Fruit fly (Drosophila melanogaster) whole organism, embryonic: Measurements from ENCODE around the gene CG43120.

Experiments used
- B-H2 ChIP-seq: fragments of 200-800 bp; sonication (Bioruptor generic); optimal IDR thresholded peaks from 2 replicates; lab custom pipeline; 2018; ENCODE audit warnings: missing biosample characterization, mild to moderate bottlenecking, missing genetic modification characterization
- CG10267 ChIP-seq: fragments of 200-800 bp; sonication (Bioruptor generic); optimal IDR thresholded peaks from 2 replicates; lab custom pipeline; 2018; ENCODE audit warnings: missing biosample characterization, mild to moderate bottlenecking, missing genetic modification characterization, moderate library complexity
- CG10979 ChIP-seq: fragments of 200-800 bp; sonication (Bioruptor generic); optimal IDR thresholded peaks from 2 replicates; lab custom pipeline; 2018; ENCODE audit warnings: missing biosample characterization, mild to moderate bottlenecking, missing genetic modification characterization, moderate library complexity
- CG11093 ChIP-seq: fragments of 200-800 bp; sonication (Bioruptor generic); IDR thresholded peaks from 3 replicates; pipeline ENCODE4 v1.3.6; 2022; ENCODE audit warnings: missing biosample characterization, missing genetic modification characterization
- CG15269 ChIP-seq: fragments of 200-800 bp; sonication (Bioruptor generic); optimal IDR thresholded peaks from 2 replicates; lab custom pipeline; 2018; ENCODE audit warnings: missing biosample characterization, mild to moderate bottlenecking, missing genetic modification characterization, moderate library complexity
- CG16813 ChIP-seq: fragments of 200-800 bp; sonication (Bioruptor generic); IDR thresholded peaks from 3 replicates; pipeline ENCODE4 v1.3.6; 2022; ENCODE audit warnings: missing biosample characterization, missing genetic modification characterization; ENCODE audit not compliant: partially characterized antibody
- CG17802 ChIP-seq: fragments of 200-800 bp; sonication (Bioruptor generic); optimal IDR thresholded peaks from 2 replicates; lab custom pipeline; 2018; ENCODE audit warnings: missing biosample characterization, mild to moderate bottlenecking, missing genetic modification characterization, moderate library complexity
- CG2678 ChIP-seq: fragments of 200-800 bp; sonication (Bioruptor generic); optimal IDR thresholded peaks from 3 replicates; lab custom pipeline; 2019; ENCODE audit warnings: missing biosample characterization, mild to moderate bottlenecking, missing genetic modification characterization, moderate library complexity
- CG3065 ChIP-seq: fragments of 200-800 bp; sonication (Bioruptor generic); optimal IDR thresholded peaks from 2 replicates; lab custom pipeline; 2016; ENCODE audit warnings: missing biosample characterization, missing genetic modification characterization
- CG31388 ChIP-seq: fragments of 200-800 bp; sonication (Bioruptor generic); optimal IDR thresholded peaks from 2 replicates; lab custom pipeline; 2016; ENCODE audit warnings: missing biosample characterization, missing genetic modification characterization
- CG3281 ChIP-seq: fragments of 200-800 bp; sonication (Bioruptor generic); optimal IDR thresholded peaks from 3 replicates; lab custom pipeline; 2017; ENCODE audit warnings: missing biosample characterization, mild to moderate bottlenecking, missing genetic modification characterization
- CG7556 ChIP-seq: fragments of 200-800 bp; sonication (Bioruptor generic); optimal IDR thresholded peaks from 2 replicates; lab custom pipeline; 2017; ENCODE audit warnings: missing biosample characterization, mild to moderate bottlenecking, missing genetic modification characterization
- CG8290 ChIP-seq, 3 experiments: fragments of 200-800 bp; sonication (Bioruptor generic); optimal IDR thresholded peaks; 2 replicates each; lab custom pipeline; 2016 to 2019; ENCODE audit warnings: missing biosample characterization in 3 of 3, missing genetic modification characterization in 3 of 3, mild to moderate bottlenecking in 2 of 3, moderate library complexity in 1 of 3
- CG9437 ChIP-seq: fragments of 200-800 bp; sonication (Bioruptor generic); optimal IDR thresholded peaks from 2 replicates; lab custom pipeline; 2018; ENCODE audit warnings: missing biosample characterization, mild to moderate bottlenecking, missing genetic modification characterization
- CG9797 ChIP-seq: fragments of 200-800 bp; sonication (Bioruptor generic); optimal IDR thresholded peaks from 3 replicates; lab custom pipeline; 2018; ENCODE audit warnings: missing biosample characterization, mild to moderate bottlenecking, missing genetic modification characterization
- CG9817 ChIP-seq: fragments of 200-800 bp; sonication (Bioruptor generic); optimal IDR thresholded peaks from 2 replicates; lab custom pipeline; 2018; ENCODE audit warnings: missing biosample characterization, mild to moderate bottlenecking, missing genetic modification characterization, moderate library complexity
- CoRest ChIP-seq: fragments of 200-800 bp; sonication (Bioruptor generic); optimal IDR thresholded peaks from 3 replicates; lab custom pipeline; 2018; ENCODE audit warnings: missing biosample characterization, mild to moderate bottlenecking, missing genetic modification characterization, moderate library complexity
- CrebB ChIP-seq: fragments of 200-800 bp; sonication (Bioruptor generic); optimal IDR thresholded peaks from 3 replicates; lab custom pipeline; 2018; ENCODE audit warnings: missing biosample characterization, mild to moderate bottlenecking, missing genetic modification characterization
- Fer3 ChIP-seq: fragments of 200-800 bp; sonication (Bioruptor generic); optimal IDR thresholded peaks from 2 replicates; lab custom pipeline; 2018; ENCODE audit warnings: missing biosample characterization, mild to moderate bottlenecking, missing genetic modification characterization, moderate library complexity
- HHEX ChIP-seq: fragments of 200-800 bp; sonication (Bioruptor generic); optimal IDR thresholded peaks from 3 replicates; lab custom pipeline; 2017; ENCODE audit warnings: missing biosample characterization, mild to moderate bottlenecking, missing genetic modification characterization, missing genetic modification reagents
- Hr51 ChIP-seq, 2 experiments: fragments of 200-800 bp; sonication (Bioruptor generic); optimal IDR thresholded peaks; 2 replicates in 1 of 2; 3 replicates in 1 of 2; lab custom pipeline; 2016 to 2018; ENCODE audit warnings: missing biosample characterization in 2 of 2, missing genetic modification characterization in 2 of 2, mild to moderate bottlenecking in 1 of 2, moderate library complexity in 1 of 2
- Kr ChIP-seq: fragments of 200-800 bp; sonication (Bioruptor generic); optimal IDR thresholded peaks from 2 replicates; lab custom pipeline; 2017; ENCODE audit warnings: missing biosample characterization, mild to moderate bottlenecking, missing genetic modification characterization
- Med ChIP-seq: fragments of 200-800 bp; sonication (Bioruptor generic); peaks from one replicate; lab custom pipeline; 2016; ENCODE audit warnings: missing biosample characterization, missing genetic modification characterization, mild to moderate bottlenecking, inconsistent platforms, moderate library complexity
- Mrtf ChIP-seq: fragments of 200-800 bp; sonication (Bioruptor generic); IDR thresholded peaks from 3 replicates; pipeline ENCODE4 v1.3.6; 2022; ENCODE audit warnings: missing biosample characterization, missing genetic modification characterization
- NC2β ChIP-seq: fragments of 200-800 bp; sonication (Bioruptor generic); optimal IDR thresholded peaks from 2 replicates; lab custom pipeline; 2016; ENCODE audit warnings: missing biosample characterization, missing genetic modification characterization
- PHDP ChIP-seq: fragments of 200-800 bp; sonication (Bioruptor generic); optimal IDR thresholded peaks from 3 replicates; lab custom pipeline; 2018; ENCODE audit warnings: missing biosample characterization, mild to moderate bottlenecking, missing genetic modification characterization, moderate library complexity
- Ptx1 ChIP-seq: fragments of 200-800 bp; sonication (Bioruptor generic); IDR thresholded peaks from 2 replicates; pipeline ENCODE4 v1.3.6; 2022; ENCODE audit warnings: missing biosample characterization, missing genetic modification characterization
- Sox100B ChIP-seq: fragments of 200-800 bp; sonication (Bioruptor generic); optimal IDR thresholded peaks from 3 replicates; lab custom pipeline; 2018; ENCODE audit warnings: missing biosample characterization, mild to moderate bottlenecking, missing genetic modification characterization
- Sox102F ChIP-seq: fragments of 200-800 bp; sonication (Bioruptor generic); optimal IDR thresholded peaks from 2 replicates; lab custom pipeline; 2018; ENCODE audit warnings: missing biosample characterization, mild to moderate bottlenecking, missing genetic modification characterization, moderate library complexity
- Taf1 ChIP-seq: fragments of 200-800 bp; sonication (Bioruptor generic); IDR thresholded peaks from 2 replicates; pipeline ENCODE4 v1.3.6; 2022; ENCODE audit warnings: missing biosample characterization, missing genetic modification characterization
- Vsx1 ChIP-seq: fragments of 200-800 bp; sonication (Bioruptor generic); optimal IDR thresholded peaks from 2 replicates; lab custom pipeline; 2017; ENCODE audit warnings: missing biosample characterization, mild to moderate bottlenecking, missing genetic modification characterization, missing genetic modification reagents
- ap ChIP-seq: fragments of 200-800 bp; sonication (Bioruptor generic); IDR thresholded peaks from 2 replicates; pipeline ENCODE4 v1.3.6; 2022; ENCODE audit warnings: missing biosample characterization, missing genetic modification characterization
- bab2 ChIP-seq: fragments of 200-800 bp; sonication (Bioruptor generic); optimal IDR thresholded peaks from 2 replicates; lab custom pipeline; 2016; ENCODE audit warnings: missing biosample characterization, missing genetic modification characterization
- cwo ChIP-seq: fragments of 200-800 bp; sonication (Bioruptor generic); optimal IDR thresholded peaks from 3 replicates; lab custom pipeline; 2017; ENCODE audit warnings: missing biosample characterization, missing genetic modification characterization, mild to moderate bottlenecking, moderate library complexity, missing genetic modification reagents
- disco-r ChIP-seq: fragments of 200-800 bp; sonication (Bioruptor generic); optimal IDR thresholded peaks from 2 replicates; lab custom pipeline; 2016; ENCODE audit warnings: missing biosample characterization, missing genetic modification characterization
- dm ChIP-seq: fragments of 200-800 bp; sonication (Bioruptor generic); optimal IDR thresholded peaks from 3 replicates; lab custom pipeline; 2016; ENCODE audit warnings: missing biosample characterization, missing genetic modification characterization
- gce ChIP-seq: fragments of 200-800 bp; sonication (Bioruptor generic); IDR thresholded peaks from 3 replicates; pipeline ENCODE4 v1.3.6; 2022; ENCODE audit warnings: missing biosample characterization, missing genetic modification characterization
- gsb ChIP-seq: fragments of 200-800 bp; sonication (Bioruptor generic); IDR thresholded peaks from 2 replicates; pipeline ENCODE4 v1.3.6; 2022; ENCODE audit warnings: missing biosample characterization, missing genetic modification characterization
- her ChIP-seq: fragments of 200-800 bp; sonication (Bioruptor generic); optimal IDR thresholded peaks from 2 replicates; lab custom pipeline; 2016; ENCODE audit warnings: missing biosample characterization, missing genetic modification characterization
- lbe ChIP-seq: fragments of 200-800 bp; sonication (Bioruptor generic); optimal IDR thresholded peaks from 2 replicates; lab custom pipeline; 2016; ENCODE audit warnings: missing biosample characterization, mild to moderate bottlenecking, missing genetic modification characterization
- lola ChIP-seq, 3 experiments: fragments of >200 bp in 2 of 3; fragments of 200-800 bp in 1 of 3; sonication (Bioruptor generic) in 1 of 3; optimal IDR thresholded peaks; 2 replicates each; lab custom pipeline; 2017 to 2019; ENCODE audit warnings: missing biosample characterization in 3 of 3, missing genetic modification characterization in 3 of 3, mild to moderate bottlenecking in 1 of 3, moderate library complexity in 1 of 3
- otp ChIP-seq: fragments of 200-800 bp; sonication (Bioruptor generic); IDR thresholded peaks from 3 replicates; pipeline ENCODE4, ENCODE4 v1.3.6; 2022; ENCODE audit warnings: missing biosample characterization, missing genetic modification characterization
- pzg ChIP-seq: fragments of 200-800 bp; sonication (Bioruptor generic); optimal IDR thresholded peaks from 3 replicates; lab custom pipeline; 2018; ENCODE audit warnings: missing biosample characterization, mild to moderate bottlenecking, missing genetic modification characterization, moderate library complexity
- scrt ChIP-seq: fragments of 200-800 bp; sonication (Bioruptor generic); optimal IDR thresholded peaks from 2 replicates; lab custom pipeline; 2018; ENCODE audit warnings: missing biosample characterization, mild to moderate bottlenecking, missing genetic modification characterization, moderate library complexity
- vfl ChIP-seq: fragments of 200-800 bp; sonication (Bioruptor generic); optimal IDR thresholded peaks from 2 replicates; lab custom pipeline; 2016; ENCODE audit warnings: missing biosample characterization, missing genetic modification characterization
- wor ChIP-seq: fragments of 200-800 bp; sonication (Bioruptor generic); IDR thresholded peaks from 2 replicates; pipeline ENCODE4 v1.3.6; 2022; ENCODE audit warnings: missing biosample characterization, missing genetic modification characterization

The CG43120 gene

DNA sequence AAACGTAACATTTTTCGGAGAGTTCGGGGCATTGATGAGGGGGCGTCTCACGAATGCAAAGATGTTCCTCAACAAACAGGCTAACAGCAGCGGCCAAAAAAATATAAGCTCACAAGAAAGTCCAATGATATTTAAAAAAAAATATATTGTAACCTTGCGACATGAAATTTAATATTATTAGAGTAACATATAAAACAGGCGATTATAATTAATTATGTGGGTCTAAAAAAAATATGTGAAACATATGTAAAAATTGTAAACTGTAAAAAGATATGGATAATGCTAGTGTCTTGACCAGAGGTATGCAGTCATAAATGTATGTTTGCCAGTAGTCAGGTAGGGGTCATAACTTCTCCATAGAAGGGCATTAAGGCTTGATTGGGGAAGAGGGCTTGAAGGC is 28.6 kb upstream of the CG43120 start (continued):
- no peak for TF ChIP-seq HHEX (GFP tag; lab: Kevin White, UChicago)
- TF ChIP-seq CG17802 (tag; lab: Kevin White, UChicago): no peak
- peak; percentile 21 for TF ChIP-seq PHDP (tag; lab: Kevin White, UChicago)
- peak in 1 of 3 experiments; percentile 16 for TF ChIP-seq lola (GFP tag; optimal IDR thresholded peaks at IDR 0.05; lab: Kevin White, UChicago)
- TF ChIP-seq Sox102F (GFP tag; lab: Kevin White, UChicago): peak; percentile 25
- peak; percentile 20 for TF ChIP-seq Sox100B
- no peak for TF ChIP-seq disco-r (GFP tag; lab: Kevin White, UChicago)
- peak; percentile 1 for TF ChIP-seq CG7556 (GFP tag; lab: Kevin White, UChicago)
- peak; percentile 11 for TF ChIP-seq cwo (GFP tag; lab: Kevin White, UChicago)
- no peak for TF ChIP-seq CrebB (tag; lab: Kevin White, UChicago)
- TF ChIP-seq CG10267 (tag; lab: Kevin White, UChicago): peak; percentile 25
- no peak for TF ChIP-seq otp
- TF ChIP-seq her (GFP tag; lab: Kevin White, UChicago): no peak
- peak; percentile 54 for TF ChIP-seq CG10979 (tag; lab: Kevin White, UChicago)
- TF ChIP-seq CG2678 (tag; lab: Kevin White, UChicago): peak; percentile 51
- peak; percentile 6 for TF ChIP-seq Fer3 (tag; lab: Kevin White, UChicago)
- TF ChIP-seq CG8290 (GFP tag; optimal IDR thresholded peaks at IDR 0.05; lab: Kevin White, UChicago): no peak
- TF ChIP-seq CG8290 (tag; optimal IDR thresholded peaks at IDR 0.05; lab: Kevin White, UChicago): no peak
- TF ChIP-seq, all 482 proteins: peak for 61

dm6 chr3L:14354285-14355092 is 27.2 kb upstream of the CG43120 start:
- TF ChIP-seq NC2β (GFP tag; lab: Kevin White, UChicago): no peak
- TF ChIP-seq CG11093 (GFP tag; lab: Robert Waterston, UW): no peak
- TF ChIP-seq vfl (GFP tag; lab: Kevin White, UChicago): no peak
- peak; percentile 3 for TF ChIP-seq scrt (GFP tag; lab: Kevin White, UChicago)
- no peak for TF ChIP-seq CG16813 (GFP tag; lab: Robert Waterston, UW)
- TF ChIP-seq wor: no peak
- TF ChIP-seq Hr51 (GFP tag; optimal IDR thresholded peaks at IDR 0.05; lab: Kevin White, UChicago): no peak
- peak; percentile 45 for TF ChIP-seq CG2678 (tag; lab: Kevin White, UChicago)
- TF ChIP-seq CG9437 (GFP tag; lab: Kevin White, UChicago): no peak
- TF ChIP-seq CG9797 (GFP tag; lab: Kevin White, UChicago): no peak
- TF ChIP-seq gsb (GFP tag; lab: Robert Waterston, UW): no peak
- no peak for TF ChIP-seq pzg (GFP tag; lab: Kevin White, UChicago)
- TF ChIP-seq lbe (GFP tag; lab: Kevin White, UChicago): no peak
- no peak for TF ChIP-seq gce (GFP tag; lab: Robert Waterston, UW)
- TF ChIP-seq dm: no peak
- no peak for TF ChIP-seq Ptx1
- no peak for TF ChIP-seq Mrtf (GFP tag; lab: Robert Waterston, UW)
- no peak for TF ChIP-seq CG9817 (tag; lab: Kevin White, UChicago)
- TF ChIP-seq CG3281 (GFP tag; lab: Kevin White, UChicago): peak; percentile 37
- TF ChIP-seq B-H2: no peak
- TF ChIP-seq ap: no peak
- no peak for TF ChIP-seq bab2
- TF ChIP-seq Taf1 (GFP tag; lab: Robert Waterston, UW): no peak
- peak; percentile 48 for TF ChIP-seq Vsx1
- TF ChIP-seq CoRest (tag; lab: Kevin White, UChicago): peak; percentile 20
- no peak for TF ChIP-seq CG8290 (GFP tag; optimal IDR thresholded peaks at IDR 0.05; lab: Kevin White, UChicago)
- TF ChIP-seq CG8290 (tag; optimal IDR thresholded peaks at IDR 0.05; lab: Kevin White, UChicago): no peak
- peak; percentile 88 for TF ChIP-seq Med (GFP tag; lab: Kevin White, UChicago)
- no peak for TF ChIP-seq CG15269 (tag; lab: Kevin White, UChicago)
- TF ChIP-seq Kr (GFP tag; lab: Kevin White, UChicago): no peak
- no peak for TF ChIP-seq CG3065 (GFP tag; lab: Kevin White, UChicago)
- TF ChIP-seq CG31388 (GFP tag; lab: Kevin White, UChicago): no peak
